Worm (Caenorhabditis elegans): ENCODE data around the gene F10C5.3.
A peak's percentile ranks its signal among the peaks of the same experiment; 100 is the strongest.

F10C5.3 gene

DNA sequence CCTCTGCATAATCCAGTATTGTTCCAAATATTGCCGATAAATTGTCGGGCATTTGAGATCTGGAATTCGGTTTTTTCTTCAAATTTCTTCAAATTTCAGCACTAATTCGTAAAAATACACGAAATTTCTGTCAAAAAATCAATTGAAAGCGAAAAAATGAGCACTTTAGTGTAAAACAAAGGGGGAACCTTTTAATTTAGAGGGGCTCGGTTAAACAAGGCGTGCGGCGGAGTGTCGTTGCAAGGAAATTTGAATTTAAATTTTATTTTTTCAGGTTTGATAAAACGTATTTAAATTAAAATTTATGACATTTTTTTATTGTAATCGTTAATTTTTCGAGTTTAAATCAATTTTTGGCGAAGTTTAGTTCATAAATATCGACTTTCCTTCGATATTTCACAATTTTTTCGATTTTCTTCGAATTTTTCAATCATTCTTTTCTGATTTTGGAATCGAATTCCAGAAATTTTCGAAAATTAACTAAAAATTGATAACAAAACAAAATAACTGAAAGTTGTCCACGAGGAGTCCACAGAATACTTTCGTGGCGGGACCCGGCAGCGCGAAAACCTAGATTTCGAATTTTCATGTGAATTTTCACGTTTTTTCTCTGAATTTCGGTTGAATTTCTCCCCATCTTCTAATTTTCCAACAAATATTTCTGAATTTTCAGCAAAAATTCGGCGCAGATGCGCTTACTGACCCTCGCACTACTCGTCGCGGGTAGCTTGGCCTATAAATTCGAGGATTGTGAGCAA, 11.8 kb upstream of the F10C5.3 start, which contains the start of the genes magu-1 and nemp-1:
TSS of gene magu-1 (minus strand) at position 59 of the 758 bp plus-strand sequence.
TSS of gene nemp-1 (plus strand) at position 674 of the 758 bp plus-strand sequence.
- no peak for TF ChIP-seq dve-1 (tag; optimal IDR thresholded peaks at IDR 0.05)
- TF ChIP-seq unc-42 (tag; optimal IDR thresholded peaks at IDR 0.05), result peak; percentile 9

DNA sequence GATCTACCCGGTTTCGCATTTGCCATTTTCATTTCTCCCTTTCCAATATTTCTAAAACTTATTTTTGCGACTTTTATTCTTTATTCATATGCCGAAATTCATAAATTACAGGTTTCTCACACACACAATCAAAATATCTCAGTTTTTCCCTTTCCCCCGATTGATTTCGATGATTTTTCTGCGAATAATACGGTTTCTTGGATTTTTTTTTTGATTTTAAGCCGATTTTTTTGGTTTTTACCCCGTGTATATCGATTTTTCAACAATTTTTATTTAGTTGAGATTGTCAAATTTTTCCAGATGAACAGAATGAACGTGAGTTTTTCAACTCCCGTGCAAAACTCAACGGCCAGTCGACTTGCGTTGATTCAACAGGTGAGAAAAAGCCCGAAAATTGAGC, 8.5 kb upstream of the F10C5.3 start, which contains the start of gene mat-3:
TSS of gene mat-3 (plus strand) at position 301 of the 400 bp plus-strand sequence.
- no peak for TF ChIP-seq lin-11 (tag; optimal IDR thresholded peaks at IDR 0.05)
- no peak for TF ChIP-seq pax-1 (tag; optimal IDR thresholded peaks at IDR 0.05)
- TF ChIP-seq dmd-4 (tag; optimal IDR thresholded peaks at IDR 0.05; ENCODE audit: borderline replicate concordance), result no peak
- TF ChIP-seq ceh-6 (GFP tag; optimal IDR thresholded peaks at IDR 0.05), result no peak
- no peak for TF ChIP-seq tbx-2 (tag; optimal IDR thresholded peaks at IDR 0.05)
- TF ChIP-seq elt-2 (tag; optimal IDR thresholded peaks at IDR 0.05), result no peak
- no peak for TF ChIP-seq hlh-6 (tag; optimal IDR thresholded peaks at IDR 0.05)
- no peak for TF ChIP-seq npax-4 (tag; optimal IDR thresholded peaks at IDR 0.05)
- no peak for TF ChIP-seq fax-1 (tag; optimal IDR thresholded peaks at IDR 0.05)
- TF ChIP-seq mec-3 (tag; optimal IDR thresholded peaks at IDR 0.05; ENCODE audit: borderline replicate concordance), result no peak
- TF ChIP-seq eyg-1 (tag; optimal IDR thresholded peaks at IDR 0.05), result no peak
- no peak for TF ChIP-seq ets-4 (tag; optimal IDR thresholded peaks at IDR 0.05)
- TF ChIP-seq ceh-9 (tag; optimal IDR thresholded peaks at IDR 0.05), result no peak
- TF ChIP-seq ama-1 (optimal IDR thresholded peaks at IDR 0.05), result no peak
- TF ChIP-seq pha-4 (tag; optimal IDR thresholded peaks at IDR 0.05), result no peak
- TF ChIP-seq ceh-22 (tag; optimal IDR thresholded peaks at IDR 0.05), result no peak
- no peak for TF ChIP-seq hlh-8 (tag; optimal IDR thresholded peaks at IDR 0.05)
- TF ChIP-seq fkh-6 (tag; optimal IDR thresholded peaks at IDR 0.05), result no peak
- TF ChIP-seq unc-86 (tag; optimal IDR thresholded peaks at IDR 0.05), result no peak

DNA sequence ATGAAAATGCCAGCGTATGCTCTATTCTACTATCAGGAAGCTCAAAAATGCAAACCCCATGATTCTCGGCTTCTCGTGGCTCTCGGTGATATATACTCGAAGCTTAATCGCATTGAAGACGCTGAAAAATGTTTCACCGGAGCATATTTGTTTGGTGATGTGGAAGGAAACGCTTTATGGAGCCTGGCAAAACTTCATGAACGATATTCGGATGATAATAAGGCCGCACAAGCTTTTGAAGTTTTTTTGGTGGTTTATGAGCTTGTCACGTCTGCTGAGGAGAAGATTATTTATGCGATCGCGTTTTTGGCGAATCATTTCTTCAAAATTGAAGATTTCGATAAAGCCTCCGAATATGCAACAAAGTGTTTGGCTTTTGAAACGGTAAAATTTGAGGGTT, 2.4 kb upstream of the F10C5.3 start:
- no peak for TF ChIP-seq hlh-8 (tag; optimal IDR thresholded peaks at IDR 0.05)
- TF ChIP-seq ceh-45 (GFP tag; IDR thresholded peaks at IDR 0.05), result no peak
- no peak for TF ChIP-seq npax-4 (tag; optimal IDR thresholded peaks at IDR 0.05)
- no peak for TF ChIP-seq ceh-30 (tag; optimal IDR thresholded peaks at IDR 0.05)
- no peak for TF ChIP-seq nfya-1 (tag; optimal IDR thresholded peaks at IDR 0.05)
- TF ChIP-seq pag-3 (tag; optimal IDR thresholded peaks at IDR 0.05; ENCODE audit: borderline replicate concordance), result no peak
- no peak for TF ChIP-seq ceh-22 (tag; optimal IDR thresholded peaks at IDR 0.05)
- no peak for TF ChIP-seq ztf-16 (tag; optimal IDR thresholded peaks at IDR 0.05)
- TF ChIP-seq dmd-4 (tag; optimal IDR thresholded peaks at IDR 0.05; ENCODE audit: borderline replicate concordance), result no peak
- no peak for TF ChIP-seq unc-55 (GFP tag; optimal IDR thresholded peaks at IDR 0.05)
- no peak for TF ChIP-seq unc-3 (GFP tag; conservative IDR thresholded peaks at IDR 0.05)
- TF ChIP-seq unc-3 (tag; optimal IDR thresholded peaks at IDR 0.05), result no peak
- TF ChIP-seq T23F11.4 (GFP tag; optimal IDR thresholded peaks at IDR 0.05), result no peak
- no peak for TF ChIP-seq K09A11.1 (tag; optimal IDR thresholded peaks at IDR 0.05; ENCODE audit: insufficient read depth)
- no peak for TF ChIP-seq ceh-34 (tag; optimal IDR thresholded peaks at IDR 0.05)
- no peak for TF ChIP-seq nhr-11 (tag; optimal IDR thresholded peaks at IDR 0.05)

DNA sequence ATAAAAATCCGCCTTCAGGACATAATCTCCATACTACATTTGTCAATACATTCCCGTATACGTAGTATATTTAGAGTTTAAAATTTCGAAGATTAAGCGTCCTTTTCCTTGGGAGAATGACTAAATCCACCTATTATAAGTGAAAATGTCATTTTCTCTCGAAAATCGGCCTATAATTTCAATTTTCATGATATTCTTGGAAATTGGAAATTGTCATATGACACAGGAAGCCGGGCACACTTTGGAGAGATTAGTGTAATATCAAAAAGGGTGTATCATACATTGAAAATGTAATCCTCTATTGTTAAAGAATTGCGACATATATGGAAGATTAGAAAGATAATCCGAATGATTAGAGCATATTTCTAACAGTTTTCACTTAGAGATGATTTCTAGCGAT, 929 bp upstream of the F10C5.3 start:
- TF ChIP-seq che-1 (tag; optimal IDR thresholded peaks at IDR 0.05) (no peak), ama-1 (optimal IDR thresholded peaks at IDR 0.05) (no peak), ceh-34 (tag; optimal IDR thresholded peaks at IDR 0.05) (no peak), ceh-18 (tag; optimal IDR thresholded peaks at IDR 0.05) (no peak), hlh-30 (tag; optimal IDR thresholded peaks at IDR 0.05; ENCODE audit: insufficient read depth) (no peak), Y22D7AL.16 (tag; optimal IDR thresholded peaks at IDR 0.05) (no peak), ceh-22 (tag; optimal IDR thresholded peaks at IDR 0.05) (no peak), unc-3 (GFP tag; conservative IDR thresholded peaks at IDR 0.05) (no peak), unc-3 (tag; optimal IDR thresholded peaks at IDR 0.05) (no peak), ref-2 (tag; optimal IDR thresholded peaks at IDR 0.05) (no peak), hlh-13 (GFP tag; optimal IDR thresholded peaks at IDR 0.05) (no peak)
